6 worm cellular contexts compared by ENCODE assay signal in the genomic region with DNA sequence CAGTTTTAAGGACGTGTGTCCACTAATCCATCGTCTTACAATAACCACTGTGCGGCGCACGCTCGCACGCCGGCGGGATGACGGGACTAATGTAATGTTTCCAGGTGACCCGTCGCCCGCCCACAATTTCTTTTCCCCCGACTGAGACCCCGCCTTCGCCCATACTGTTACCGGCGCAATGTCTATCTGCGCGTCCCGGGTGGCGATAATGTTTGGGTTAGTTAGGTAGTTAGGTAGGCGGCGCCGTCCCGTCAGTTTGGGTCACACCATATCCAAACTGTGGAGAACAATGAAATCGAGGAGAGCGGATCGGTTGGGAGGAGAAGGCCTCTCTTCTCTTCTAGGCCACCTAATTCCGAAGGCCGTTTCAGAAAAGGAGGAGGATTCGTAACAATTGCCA.
A peak's percentile ranks its signal among the peaks of the same experiment; 100 is the strongest.
TF ChIP-seq lines count a peak whose summit lies in the region.

No protein-coding gene starts in this region.

TF ChIP-seq in whole organism, L1 larva, 84 proteins besides CTCF, POLR2A, EP300 and RAD21:
- TF ChIP-seq mep-1 (tag; optimal IDR thresholded peaks at IDR 0.05; lab: Kevin White, UChicago), result no peak
- no peak for TF ChIP-seq ceh-8 (GFP tag; optimal IDR thresholded peaks at IDR 0.05; lab: Kevin White, UChicago)
- peak in 1 of 2 experiments; percentile 5 for TF ChIP-seq ztf-11 (tag; optimal IDR thresholded peaks at IDR 0.05; lab: Kevin White, UChicago)
- TF ChIP-seq isw-1 (GFP tag; IDR thresholded peaks at IDR 0.05; lab: Robert Waterston, UW), result no peak
- TF ChIP-seq nhr-76 (tag; optimal IDR thresholded peaks at IDR 0.05; lab: Kevin White, UChicago), result no peak
- peak; percentile 14 for TF ChIP-seq dsc-1 (tag; optimal IDR thresholded peaks at IDR 0.05; lab: Kevin White, UChicago)
- no peak for TF ChIP-seq fkh-8 (tag; optimal IDR thresholded peaks at IDR 0.05; lab: Kevin White, UChicago)

TF ChIP-seq in whole organism, L4 larva, 104 proteins besides CTCF, POLR2A, EP300 and RAD21:
- TF ChIP-seq dve-1 (tag; optimal IDR thresholded peaks at IDR 0.05; lab: Kevin White, UChicago; ENCODE audit: insufficient read depth), result no peak
- 0 out of 2 replicates have a peak, but pooled peaks have one; percentile 5 for TF ChIP-seq set-16 (GFP tag; IDR thresholded peaks at IDR 0.05; lab: Robert Waterston, UW)
- peak; percentile 43 for TF ChIP-seq aha-1 (tag; lab: Kevin White, UChicago)

TF ChIP-seq in whole organism, early embryonic, 17 proteins besides CTCF, POLR2A, EP300 and RAD21:
- TF ChIP-seq ceh-36 (tag; optimal IDR thresholded peaks at IDR 0.05; lab: Kevin White, UChicago) (peak; percentile 26), hmg-4 (GFP tag; optimal IDR thresholded peaks at IDR 0.05; lab: Kevin White, UChicago) (peak; percentile 27), aly-1 (tag; optimal IDR thresholded peaks at IDR 0.05; lab: Kevin White, UChicago) (peak; percentile 1), tra-4 (tag; optimal IDR thresholded peaks at IDR 0.05; lab: Kevin White, UChicago) (no peak)
TF ChIP-seq in whole organism, early embryonic: peak in this region for 3.

TF ChIP-seq in whole organism, late embryonic, 69 proteins besides CTCF, POLR2A, EP300 and RAD21:
- peak; percentile 15 for TF ChIP-seq nfya-1 (tag; optimal IDR thresholded peaks at IDR 0.05; lab: Kevin White, UChicago)
- no peak for TF ChIP-seq nhr-232 (tag; optimal IDR thresholded peaks at IDR 0.05; lab: Kevin White, UChicago)
- TF ChIP-seq ceh-9 (tag; optimal IDR thresholded peaks at IDR 0.05; lab: Kevin White, UChicago), result no peak
- no peak for TF ChIP-seq rnt-1 (tag; optimal IDR thresholded peaks at IDR 0.05; lab: Kevin White, UChicago)
- TF ChIP-seq C08G9.2 (tag; optimal IDR thresholded peaks at IDR 0.05; lab: Kevin White, UChicago), result peak; percentile 19
- TF ChIP-seq pax-1 (tag; optimal IDR thresholded peaks at IDR 0.05; lab: Kevin White, UChicago), result no peak
- TF ChIP-seq ets-4 (tag; optimal IDR thresholded peaks at IDR 0.05; lab: Kevin White, UChicago), result no peak
- TF ChIP-seq ceh-31 (tag; optimal IDR thresholded peaks at IDR 0.05; lab: Kevin White, UChicago), result peak; percentile 61
- TF ChIP-seq sdc-2 (tag; optimal IDR thresholded peaks at IDR 0.05; lab: Kevin White, UChicago), result no peak
- TF ChIP-seq hlh-30 (tag; optimal IDR thresholded peaks at IDR 0.05; lab: Kevin White, UChicago; ENCODE audit: insufficient read depth), result no peak
- TF ChIP-seq syd-9 (tag; optimal IDR thresholded peaks at IDR 0.05; lab: Kevin White, UChicago), result no peak
- TF ChIP-seq che-1 (tag; optimal IDR thresholded peaks at IDR 0.05; lab: Kevin White, UChicago), result no peak
- TF ChIP-seq ceh-6 (GFP tag; optimal IDR thresholded peaks at IDR 0.05; lab: Kevin White, UChicago), result peak; percentile 4
- peak; percentile 78 for TF ChIP-seq elt-4 (tag; optimal IDR thresholded peaks at IDR 0.05; lab: Kevin White, UChicago)
- no peak for TF ChIP-seq fax-1 (tag; optimal IDR thresholded peaks at IDR 0.05; lab: Kevin White, UChicago)
- TF ChIP-seq ttx-3 (tag; optimal IDR thresholded peaks at IDR 0.05; lab: Kevin White, UChicago), result no peak
- peak; percentile 4 for TF ChIP-seq ceh-34 (tag; optimal IDR thresholded peaks at IDR 0.05; lab: Kevin White, UChicago)
- no peak for TF ChIP-seq pha-4 (tag; optimal IDR thresholded peaks at IDR 0.05; lab: Kevin White, UChicago)
- TF ChIP-seq ceh-24 (tag; optimal IDR thresholded peaks at IDR 0.05; lab: Kevin White, UChicago), result no peak
TF ChIP-seq in whole organism, late embryonic: peak in this region for 6.

TF ChIP-seq in whole organism, mixed stage, embryonic, 35 proteins besides CTCF, POLR2A, EP300 and RAD21:
- no peak for TF ChIP-seq blmp-1 (tag; optimal IDR thresholded peaks at IDR 0.05; lab: Kevin White, UChicago)
- TF ChIP-seq mep-1 (tag; optimal IDR thresholded peaks at IDR 0.05; lab: Kevin White, UChicago), result no peak
- TF ChIP-seq ceh-43 (GFP tag; optimal IDR thresholded peaks at IDR 0.05; lab: Kevin White, UChicago), result no peak
- no peak for TF ChIP-seq lsy-2 (tag; optimal IDR thresholded peaks at IDR 0.05; lab: Kevin White, UChicago)
- TF ChIP-seq snpc-4 (tag; optimal IDR thresholded peaks at IDR 0.05; lab: Kevin White, UChicago), result no peak
- TF ChIP-seq sem-2 (GFP tag; optimal IDR thresholded peaks at IDR 0.05; lab: Kevin White, UChicago), result no peak
- TF ChIP-seq zip-8 (tag; optimal IDR thresholded peaks at IDR 0.05; lab: Kevin White, UChicago), result no peak
- TF ChIP-seq unc-120 (tag; optimal IDR thresholded peaks at IDR 0.05; lab: Kevin White, UChicago; ENCODE audit: poor library complexity, severe bottlenecking), result no peak
- TF ChIP-seq unc-39 (tag; optimal IDR thresholded peaks at IDR 0.05; lab: Kevin White, UChicago), result no peak
- TF ChIP-seq elt-3 (tag; optimal IDR thresholded peaks at IDR 0.05; lab: Kevin White, UChicago), result no peak
- TF ChIP-seq mls-2 (tag; optimal IDR thresholded peaks at IDR 0.05; lab: Kevin White, UChicago), result peak; percentile 39
- no peak for TF ChIP-seq hlh-1 (tag; optimal IDR thresholded peaks at IDR 0.05; lab: Kevin White, UChicago)
- no peak for TF ChIP-seq drap-1 (GFP tag; optimal IDR thresholded peaks at IDR 0.05; lab: Kevin White, UChicago)
- TF ChIP-seq lin-32 (GFP tag; optimal IDR thresholded peaks at IDR 0.05; lab: Kevin White, UChicago), result no peak
- TF ChIP-seq cnd-1 (tag; optimal IDR thresholded peaks at IDR 0.05; lab: Kevin White, UChicago), result peak; percentile 13

TF ChIP-seq in whole organism, young adult, 124 proteins besides CTCF, POLR2A, EP300 and RAD21:
- TF ChIP-seq zfh-2 (GFP tag; conservative IDR thresholded peaks at IDR 0.05; lab: Robert Waterston, UW), result peak; percentile 69
- TF ChIP-seq tbp1 (GFP tag; optimal IDR thresholded peaks at IDR 0.05; lab: Kevin White, UChicago), result no peak
- TF ChIP-seq pha-4 (tag; optimal IDR thresholded peaks at IDR 0.05; lab: Kevin White, UChicago), result no peak
- TF ChIP-seq dox-1 (GFP tag; IDR thresholded peaks at IDR 0.05; lab: Robert Waterston, UW), result 0 out of 2 replicates have a peak, but pooled peaks have one; percentile 8
